Fruit fly (Drosophila melanogaster) whole organism, prepupa: Measurements from ENCODE around the gene ssh.

Source experiments
- Blimp-1 ChIP-seq: fragments of 200-800 bp; sonication (Bioruptor generic); optimal IDR thresholded peaks from 3 replicates; lab custom pipeline; 2017; ENCODE audit warnings: missing biosample characterization, missing genetic modification characterization, mild to moderate bottlenecking, moderate library complexity, missing genetic modification reagents
- CG10631 ChIP-seq: fragments of 200-800 bp; sonication (Bioruptor generic); optimal IDR thresholded peaks from 2 replicates; lab custom pipeline; 2016; ENCODE audit warnings: missing biosample characterization, missing genetic modification characterization
- CG10669 ChIP-seq: fragments of 200-800 bp; sonication (Bioruptor generic); optimal IDR thresholded peaks from 3 replicates; lab custom pipeline; 2018; ENCODE audit warnings: missing biosample characterization, mild to moderate bottlenecking, missing genetic modification characterization, moderate library complexity
- CG11762 ChIP-seq: fragments of 200-800 bp; sonication (Bioruptor generic); optimal IDR thresholded peaks from 3 replicates; lab custom pipeline; 2016; ENCODE audit warnings: missing biosample characterization, missing genetic modification characterization; ENCODE audit not compliant: insufficient read depth
- CG11902 ChIP-seq: fragments of 200-800 bp; sonication (Bioruptor generic); optimal IDR thresholded peaks from 3 replicates; lab custom pipeline; 2016; ENCODE audit warnings: missing biosample characterization, missing genetic modification characterization
- CG15336 ChIP-seq: fragments of 200-800 bp; sonication (Bioruptor generic); IDR thresholded peaks from 2 replicates; pipeline ENCODE4 v1.3.6; 2022; ENCODE audit warnings: missing biosample characterization, missing genetic modification characterization
- CG16779 ChIP-seq: fragments of 200-800 bp; sonication (Bioruptor generic); optimal IDR thresholded peaks from 3 replicates; lab custom pipeline; 2017; ENCODE audit warnings: missing biosample characterization, mild to moderate bottlenecking, missing genetic modification characterization
- CG3032 ChIP-seq: fragments of 200-800 bp; optimal IDR thresholded peaks from 2 replicates; lab custom pipeline; 2019; ENCODE audit warnings: missing biosample characterization, mild to moderate bottlenecking, missing genetic modification characterization, moderate library complexity
- CG31627 ChIP-seq: fragments of 200-800 bp; sonication (Bioruptor generic); optimal IDR thresholded peaks from 3 replicates; lab custom pipeline; 2016; ENCODE audit warnings: missing biosample characterization, missing genetic modification characterization
- CG32006 ChIP-seq: fragments of 200-800 bp; sonication (Bioruptor generic); optimal IDR thresholded peaks from 3 replicates; lab custom pipeline; 2017; ENCODE audit warnings: missing biosample characterization, mild to moderate bottlenecking, missing genetic modification characterization
- CG34406 ChIP-seq: fragments of 200-800 bp; sonication (Bioruptor generic); optimal IDR thresholded peaks from 3 replicates; lab custom pipeline; 2016; ENCODE audit warnings: missing biosample characterization, missing genetic modification characterization
- CG3919 ChIP-seq: fragments of 200-800 bp; sonication (Bioruptor generic); optimal IDR thresholded peaks from 3 replicates; lab custom pipeline; 2016; ENCODE audit warnings: missing biosample characterization, missing genetic modification characterization
- CG6792 ChIP-seq: fragments of 200-800 bp; sonication (Bioruptor generic); optimal IDR thresholded peaks from 3 replicates; lab custom pipeline; 2016; ENCODE audit warnings: missing biosample characterization, missing genetic modification characterization
- CG6808 ChIP-seq: fragments of 200-800 bp; sonication (Bioruptor generic); optimal IDR thresholded peaks from 3 replicates; lab custom pipeline; 2017; ENCODE audit warnings: missing biosample characterization, missing genetic modification characterization, mild to moderate bottlenecking, moderate library complexity, missing genetic modification reagents
- CG6854 ChIP-seq: fragments of 200-800 bp; sonication (Bioruptor generic); optimal IDR thresholded peaks from 2 replicates; lab custom pipeline; 2017; ENCODE audit warnings: missing biosample characterization, mild to moderate bottlenecking, missing genetic modification characterization
- CG8119 ChIP-seq: fragments of 200-800 bp; sonication (Bioruptor generic); IDR thresholded peaks from 3 replicates; pipeline ENCODE4 v1.3.6; 2022; ENCODE audit warnings: missing biosample characterization, missing genetic modification characterization
- CG8319 ChIP-seq: fragments of 200-800 bp; sonication (Bioruptor generic); optimal IDR thresholded peaks from 3 replicates; lab custom pipeline; 2016; ENCODE audit warnings: missing biosample characterization, missing genetic modification characterization
- CG8632 ChIP-seq: fragments of 200-800 bp; sonication (Bioruptor generic); optimal IDR thresholded peaks from 3 replicates; lab custom pipeline; 2016; ENCODE audit warnings: missing biosample characterization, missing genetic modification characterization
- CG9139 ChIP-seq: fragments of 200-800 bp; sonication (Bioruptor generic); optimal IDR thresholded peaks from 3 replicates; lab custom pipeline; 2017; ENCODE audit warnings: missing biosample characterization, mild to moderate bottlenecking, missing genetic modification characterization
- Eip75B ChIP-seq: fragments of 200-800 bp; sonication (Bioruptor generic); optimal IDR thresholded peaks from 3 replicates; lab custom pipeline; 2016; ENCODE audit warnings: missing biosample characterization, missing genetic modification characterization
- Eip78C ChIP-seq: fragments of 200-800 bp; sonication (Bioruptor generic); peaks from one replicate; lab custom pipeline; 2016; ENCODE audit warnings: missing biosample characterization, missing genetic modification characterization
- Eip93F ChIP-seq: fragments of 200-800 bp; sonication (Bioruptor generic); optimal IDR thresholded peaks from 2 replicates; lab custom pipeline; 2016; ENCODE audit warnings: missing biosample characterization, mild to moderate bottlenecking, missing genetic modification characterization
- Ets21C ChIP-seq: fragments of 200-800 bp; sonication (Bioruptor generic); optimal IDR thresholded peaks from 3 replicates; lab custom pipeline; 2016; ENCODE audit warnings: missing biosample characterization, missing genetic modification characterization
- Ets96B ChIP-seq: fragments of 200-800 bp; optimal IDR thresholded peaks from 2 replicates; lab custom pipeline; 2019; ENCODE audit warnings: missing biosample characterization, mild to moderate bottlenecking, missing genetic modification characterization, moderate library complexity
- Hr38 ChIP-seq: sonication (Bioruptor generic); optimal IDR thresholded peaks from 2 replicates; lab custom pipeline; 2016; ENCODE audit warnings: missing biosample characterization, missing genetic modification characterization
- Hr4 ChIP-seq: fragments of 200-800 bp; sonication (Bioruptor generic); optimal IDR thresholded peaks from 3 replicates; lab custom pipeline; 2016; ENCODE audit warnings: missing biosample characterization, missing genetic modification characterization
- Lpt ChIP-seq: fragments of 200-800 bp; sonication (Bioruptor generic); optimal IDR thresholded peaks from 3 replicates; lab custom pipeline; 2016; ENCODE audit warnings: missing biosample characterization, missing genetic modification characterization
- Met ChIP-seq: fragments of 200-800 bp; sonication (Bioruptor generic); optimal IDR thresholded peaks from 3 replicates; lab custom pipeline; 2016; ENCODE audit warnings: missing biosample characterization, missing genetic modification characterization
- Sox102F ChIP-seq: fragments of 200-800 bp; sonication (Bioruptor generic); optimal IDR thresholded peaks from 2 replicates; lab custom pipeline; 2016; ENCODE audit warnings: missing biosample characterization, mild to moderate bottlenecking, missing genetic modification characterization
- Sox14 ChIP-seq: fragments of 200-800 bp; sonication (Bioruptor generic); optimal IDR thresholded peaks from 3 replicates; lab custom pipeline; 2016; ENCODE audit warnings: missing biosample characterization, missing genetic modification characterization
- Sox15 ChIP-seq: fragments of 200-800 bp; sonication (Bioruptor generic); optimal IDR thresholded peaks from 3 replicates; lab custom pipeline; 2016; ENCODE audit warnings: missing biosample characterization, missing genetic modification characterization
- achi ChIP-seq: fragments of 200-800 bp; sonication (Bioruptor generic); optimal IDR thresholded peaks from 3 replicates; lab custom pipeline; 2016; ENCODE audit warnings: missing biosample characterization, missing genetic modification characterization
- acj6 ChIP-seq: fragments of 200-800 bp; sonication (Bioruptor generic); optimal IDR thresholded peaks from 3 replicates; lab custom pipeline; 2016; ENCODE audit warnings: missing biosample characterization, missing genetic modification characterization
- cyc ChIP-seq: fragments of 200-800 bp; sonication (Bioruptor generic); optimal IDR thresholded peaks from 3 replicates; lab custom pipeline; 2016; ENCODE audit warnings: missing biosample characterization, missing genetic modification characterization
- dac ChIP-seq: fragments of 200-800 bp; sonication (Bioruptor generic); optimal IDR thresholded peaks from 2 replicates; lab custom pipeline; 2017; ENCODE audit warnings: missing biosample characterization, mild to moderate bottlenecking, missing genetic modification characterization
- dsx ChIP-seq: fragments of 200-800 bp; optimal IDR thresholded peaks from 3 replicates; lab custom pipeline; 2019; ENCODE audit warnings: missing biosample characterization, mild to moderate bottlenecking, missing genetic modification characterization, moderate library complexity; ENCODE audit not compliant: poor library complexity, severe bottlenecking
- eg ChIP-seq: fragments of 200-800 bp; sonication (Bioruptor generic); IDR thresholded peaks from 3 replicates; pipeline ENCODE4 v1.3.6; 2022; ENCODE audit warnings: missing biosample characterization, missing genetic modification characterization
- fkh ChIP-seq: fragments of 200-800 bp; sonication (Bioruptor generic); optimal IDR thresholded peaks from 3 replicates; lab custom pipeline; 2017; ENCODE audit warnings: missing biosample characterization, mild to moderate bottlenecking, missing genetic modification characterization, moderate library complexity
- lz ChIP-seq: fragments of 200-800 bp; sonication (Bioruptor generic); optimal IDR thresholded peaks from 3 replicates; lab custom pipeline; 2016; ENCODE audit warnings: missing biosample characterization, missing genetic modification characterization
- net ChIP-seq: fragments of 200-800 bp; sonication (Bioruptor generic); optimal IDR thresholded peaks from 3 replicates; lab custom pipeline; 2016; ENCODE audit warnings: missing biosample characterization, missing genetic modification characterization
- spab ChIP-seq: fragments of 200-800 bp; sonication (Bioruptor generic); optimal IDR thresholded peaks from 2 replicates; lab custom pipeline; 2017; ENCODE audit warnings: missing biosample characterization, mild to moderate bottlenecking, missing genetic modification characterization, missing genetic modification reagents
- ss ChIP-seq, 2 experiments: fragments of 200-800 bp; sonication (Bioruptor generic); optimal IDR thresholded peaks; 2 replicates in 1 of 2; 3 replicates in 1 of 2; lab custom pipeline; 2017 to 2018; ENCODE audit warnings: mild to moderate bottlenecking in 2 of 2, missing biosample characterization in 2 of 2, missing genetic modification characterization in 2 of 2, moderate library complexity in 1 of 2
- svp ChIP-seq: fragments of 200-800 bp; sonication (Bioruptor generic); peaks from one replicate; lab custom pipeline; 2016; ENCODE audit warnings: missing biosample characterization, missing genetic modification characterization
- topi ChIP-seq: fragments of 200-800 bp; sonication (Bioruptor generic); optimal IDR thresholded peaks from 3 replicates; lab custom pipeline; 2016; ENCODE audit warnings: missing biosample characterization, missing genetic modification characterization
- vri ChIP-seq: fragments of 200-800 bp; sonication (Bioruptor generic); optimal IDR thresholded peaks from 3 replicates; lab custom pipeline; 2016; ENCODE audit warnings: missing biosample characterization, mild to moderate bottlenecking, missing genetic modification characterization

ssh gene

dm6 chr3R:24983537-24984501 lies 39.1 kb upstream of the ssh start, which contains the start of gene tnc (continued):
- TF ChIP-seq CG16779 (tag; lab: Kevin White, UChicago) (peak; percentile 45), CG11762 (GFP tag; lab: Kevin White, UChicago) (peak; percentile 68), Sox102F (GFP tag; lab: Kevin White, UChicago) (peak; percentile 73), CG34406 (GFP tag; lab: Kevin White, UChicago) (peak; percentile 84), fkh (GFP tag; lab: Kevin White, UChicago) (no peak), CG10631 (GFP tag; lab: Kevin White, UChicago) (peak; percentile 88), Ets96B (tag; lab: Kevin White, UChicago) (peak; percentile 80), Ets21C (GFP tag; lab: Kevin White, UChicago) (peak; percentile 48), Lpt (peak; percentile 71), CG6792 (peak; percentile 83), CG8119 (GFP tag; lab: Robert Waterston, UW) (peak; percentile 87), vri (GFP tag; lab: Kevin White, UChicago) (peak; percentile 58), acj6 (GFP tag; lab: Kevin White, UChicago) (peak; percentile 87), CG11902 (GFP tag; lab: Kevin White, UChicago) (peak; percentile 70), svp (GFP tag; lab: Kevin White, UChicago) (peak; percentile 88), CG3032 (tag; lab: Kevin White, UChicago) (peak; percentile 81), spab (GFP tag; lab: Kevin White, UChicago) (peak; percentile 76), ss (GFP tag; optimal IDR thresholded peaks at IDR 0.05; lab: Kevin White, UChicago) (peak; percentile 69), dac (GFP tag; lab: Kevin White, UChicago) (peak; percentile 67), CG3919 (GFP tag; lab: Kevin White, UChicago) (peak; percentile 82), Met (GFP tag; lab: Kevin White, UChicago) (peak; percentile 64), lz (peak; percentile 74), achi (GFP tag; lab: Kevin White, UChicago) (peak; percentile 84), CG8319 (GFP tag; lab: Kevin White, UChicago) (peak; percentile 67), CG6854 (GFP tag; lab: Kevin White, UChicago) (peak; percentile 50), Sox15 (GFP tag; lab: Kevin White, UChicago) (peak; percentile 71), CG8632 (GFP tag; lab: Kevin White, UChicago) (peak; percentile 80)

- TF ChIP-seq CG8119 (GFP tag; lab: Robert Waterston, UW) = no peak
- no peak for TF ChIP-seq achi (GFP tag; lab: Kevin White, UChicago)
- peak; percentile 13 for TF ChIP-seq CG11762 (GFP tag; lab: Kevin White, UChicago)
- TF ChIP-seq spab (GFP tag; lab: Kevin White, UChicago) = no peak
- TF ChIP-seq CG16779 (tag; lab: Kevin White, UChicago) = no peak
- TF ChIP-seq fkh (GFP tag; lab: Kevin White, UChicago) = no peak
- TF ChIP-seq vri (GFP tag; lab: Kevin White, UChicago) = no peak
- TF ChIP-seq Eip75B (GFP tag; lab: Kevin White, UChicago) = peak; percentile 22
- peak; percentile 57 for TF ChIP-seq CG32006 (GFP tag; lab: Kevin White, UChicago)
- TF ChIP-seq CG9139 = no peak
- no peak for TF ChIP-seq CG15336 (GFP tag; lab: Robert Waterston, UW)
- TF ChIP-seq eg = no peak
- no peak for TF ChIP-seq CG6792
- peak; percentile 3 for TF ChIP-seq acj6 (GFP tag; lab: Kevin White, UChicago)
- no peak for TF ChIP-seq Hr38 (GFP tag; lab: Kevin White, UChicago)
- no peak for TF ChIP-seq CG6808
- no peak for TF ChIP-seq cyc (GFP tag; lab: Kevin White, UChicago)
- TF ChIP-seq CG31627 (GFP tag; lab: Kevin White, UChicago) = no peak
- TF ChIP-seq Eip78C (GFP tag; lab: Kevin White, UChicago) = peak; percentile 74
- no peak for TF ChIP-seq Sox14 (GFP tag; lab: Kevin White, UChicago)
- TF ChIP-seq Sox102F (GFP tag; lab: Kevin White, UChicago) = no peak
- TF ChIP-seq svp (GFP tag; lab: Kevin White, UChicago) = peak; percentile 56
- TF ChIP-seq CG3032 (tag; lab: Kevin White, UChicago) = no peak
- TF ChIP-seq Eip93F (GFP tag; lab: Kevin White, UChicago) = no peak
- no peak for TF ChIP-seq CG11902 (GFP tag; lab: Kevin White, UChicago)
- peak; percentile 25 for TF ChIP-seq topi (GFP tag; lab: Kevin White, UChicago)
- TF ChIP-seq Blimp-1 (GFP tag; lab: Kevin White, UChicago) = no peak
- TF ChIP-seq Ets21C (GFP tag; lab: Kevin White, UChicago) = peak; percentile 2
- peak; percentile 35 for TF ChIP-seq net (GFP tag; lab: Kevin White, UChicago)
- TF ChIP-seq ss (GFP tag; optimal IDR thresholded peaks at IDR 0.05; lab: Kevin White, UChicago) = no peak
- TF ChIP-seq dsx (GFP tag; lab: Kevin White, UChicago) = no peak
- TF ChIP-seq Hr4 (GFP tag; lab: Kevin White, UChicago) = peak; percentile 48
- TF ChIP-seq CG10669 (GFP tag; lab: Kevin White, UChicago) = no peak
- no peak for TF ChIP-seq Sox15 (GFP tag; lab: Kevin White, UChicago)
Measured at dm6 chr3R:24976144-24976543, 31.4 kb upstream of the ssh start.
